Worm (Caenorhabditis elegans) whole organism, L4 larva: ENCODE data around the gene eak-3.
A peak's percentile ranks its signal among the peaks of the same experiment; 100 is the strongest.

Experiments used
- F10B5.3 ChIP-seq: sonication (generic microtip); optimal IDR thresholded peaks from 2 replicates; lab custom pipeline; 2016; ENCODE audit warnings: mild to moderate bottlenecking, missing genetic modification characterization, missing compliant biosample characterization
- F44E2.7 ChIP-seq: fragments of 200-800 bp; sonication (Bioruptor generic); IDR thresholded peaks from 2 replicates; pipeline ENCODE4 v2.1.2; 2022; ENCODE audit warnings: missing genetic modification characterization, missing compliant biosample characterization
- Y5F2A.4 ChIP-seq: fragments of 200-800 bp; sonication (Bioruptor generic); optimal IDR thresholded peaks from 2 replicates; lab custom pipeline; 2018; ENCODE audit warnings: mild to moderate bottlenecking, missing genetic modification characterization, missing compliant biosample characterization
- aha-1 ChIP-seq: fragments of 150-350 bp; peaks from one replicate; lab custom pipeline; 2014; ENCODE audit warnings: missing biosample characterization, missing genetic modification characterization
- aly-2 ChIP-seq: sonication (generic microtip); optimal IDR thresholded peaks from 2 replicates; lab custom pipeline; 2018; ENCODE audit warnings: missing biosample characterization, missing genetic modification characterization
- arid-1 ChIP-seq: fragments of 200-800 bp; sonication (Bioruptor generic); conservative IDR thresholded peaks from 2 replicates; pipeline ENCODE4 v1.3.6; 2022; ENCODE audit warnings: missing genetic modification reagents, missing genetic modification characterization, missing compliant biosample characterization
- attf-4 ChIP-seq: sonication (generic microtip); optimal IDR thresholded peaks from 3 replicates; lab custom pipeline; 2017; ENCODE audit warnings: missing biosample characterization, missing genetic modification characterization
- ceh-28 ChIP-seq: fragments of 150-350 bp; optimal IDR thresholded peaks from 2 replicates; lab custom pipeline; 2014; ENCODE audit warnings: missing biosample characterization, missing genetic modification reagents, missing genetic modification characterization
- ces-1 ChIP-seq: fragments of 150-350 bp; sonication (generic microtip); optimal IDR thresholded peaks from 4 replicates; lab custom pipeline; 2014; ENCODE audit warnings: missing biosample characterization, missing genetic modification reagents, missing genetic modification characterization
- ctbp-1 ChIP-seq: fragments of 200-800 bp; sonication (Bioruptor generic); IDR thresholded peaks from 2 replicates; pipeline ENCODE4 v1.3.6; 2022; ENCODE audit warnings: missing genetic modification reagents, missing genetic modification characterization, missing compliant biosample characterization
- dmd-9 ChIP-seq: fragments of 200-800 bp; sonication (Bioruptor generic); IDR thresholded peaks from 2 replicates; pipeline ENCODE4 v1.3.6; 2022; ENCODE audit warnings: missing genetic modification reagents, missing genetic modification characterization, missing compliant biosample characterization
- duxl-1 ChIP-seq: sonication (generic microtip); optimal IDR thresholded peaks from 2 replicates; lab custom pipeline; 2016; ENCODE audit warnings: mild to moderate bottlenecking, missing genetic modification characterization, moderate library complexity, missing compliant biosample characterization; ENCODE audit not compliant: poor library complexity
- dve-1 ChIP-seq: sonication (generic microtip); optimal IDR thresholded peaks from 2 replicates; lab custom pipeline; 2017; ENCODE audit warnings: antibody characterized with exemption, mild to moderate bottlenecking, missing genetic modification characterization, missing compliant biosample characterization; ENCODE audit not compliant: insufficient read depth
- egl-27 ChIP-seq: sonication (generic microtip); optimal IDR thresholded peaks from 3 replicates; lab custom pipeline; 2017; ENCODE audit warnings: missing biosample characterization, missing genetic modification reagents, missing genetic modification characterization
- egl-43 ChIP-seq: fragments of 200-800 bp; sonication (Bioruptor generic); IDR thresholded peaks from 2 replicates; pipeline ENCODE4 v1.3.6; 2022; ENCODE audit warnings: missing genetic modification reagents, missing genetic modification characterization, missing compliant biosample characterization
- hlh-30 ChIP-seq: sonication (generic microtip); optimal IDR thresholded peaks from 2 replicates; lab custom pipeline; 2017; ENCODE audit warnings: antibody characterized with exemption, mild to moderate bottlenecking, missing genetic modification characterization, missing compliant biosample characterization; ENCODE audit not compliant: insufficient read depth
- mep-1 ChIP-seq: fragments of 150-350 bp; sonication (generic microtip); optimal IDR thresholded peaks from 3 replicates; lab custom pipeline; 2014; ENCODE audit warnings: missing biosample characterization, missing genetic modification characterization
- nhr-102 ChIP-seq: sonication (generic microtip); optimal IDR thresholded peaks from 2 replicates; lab custom pipeline; 2016; ENCODE audit warnings: mild to moderate bottlenecking, missing genetic modification characterization, moderate library complexity, missing compliant biosample characterization
- nhr-28 ChIP-seq: fragments of 150-350 bp; optimal IDR thresholded peaks from 2 replicates; lab custom pipeline; 2014; ENCODE audit warnings: missing biosample characterization, missing genetic modification characterization
- nhr-6 ChIP-seq: fragments of 150-350 bp; optimal IDR thresholded peaks from 2 replicates; lab custom pipeline; 2014; ENCODE audit warnings: missing biosample characterization, missing genetic modification characterization
- nhr-76 ChIP-seq: fragments of 150-350 bp; optimal IDR thresholded peaks from 2 replicates; lab custom pipeline; 2014; ENCODE audit warnings: missing biosample characterization, missing genetic modification characterization
- rbr-2 ChIP-seq: sonication (generic microtip); optimal IDR thresholded peaks from 2 replicates; lab custom pipeline; 2016; ENCODE audit warnings: missing genotype, missing genetic modification characterization, missing compliant biosample characterization
- set-16 ChIP-seq: fragments of 200-800 bp; sonication (Bioruptor generic); IDR thresholded peaks from 2 replicates; pipeline ENCODE4 v1.3.6; 2022; ENCODE audit warnings: missing genetic modification reagents, missing genetic modification characterization, missing compliant biosample characterization
- skn-1 ChIP-seq: fragments of 150-350 bp; optimal IDR thresholded peaks from 2 replicates; lab custom pipeline; 2014; ENCODE audit warnings: missing biosample characterization, missing genetic modification characterization
- snpc-4 ChIP-seq: fragments of 150-350 bp; optimal IDR thresholded peaks from 2 replicates; lab custom pipeline; 2014; ENCODE audit warnings: missing biosample characterization, missing genetic modification characterization
- tag-97 ChIP-seq: fragments of 200-800 bp; sonication (Bioruptor generic); IDR thresholded peaks from 2 replicates; pipeline ENCODE4 v1.3.6; 2022; ENCODE audit warnings: missing genetic modification characterization, missing compliant biosample characterization
- unc-130 ChIP-seq: sonication (generic microtip); optimal IDR thresholded peaks from 2 replicates; lab custom pipeline; 2016; ENCODE audit warnings: missing genetic modification reagents, missing genetic modification characterization, missing compliant biosample characterization
- zag-1 ChIP-seq: fragments of 150-350 bp; optimal IDR thresholded peaks from 2 replicates; lab custom pipeline; 2014; ENCODE audit warnings: missing biosample characterization, missing genetic modification characterization
- ztf-7 ChIP-seq: fragments of 150-350 bp; optimal IDR thresholded peaks from 2 replicates; lab custom pipeline; 2014; ENCODE audit warnings: missing biosample characterization, missing genetic modification characterization

Gene eak-3

DNA sequence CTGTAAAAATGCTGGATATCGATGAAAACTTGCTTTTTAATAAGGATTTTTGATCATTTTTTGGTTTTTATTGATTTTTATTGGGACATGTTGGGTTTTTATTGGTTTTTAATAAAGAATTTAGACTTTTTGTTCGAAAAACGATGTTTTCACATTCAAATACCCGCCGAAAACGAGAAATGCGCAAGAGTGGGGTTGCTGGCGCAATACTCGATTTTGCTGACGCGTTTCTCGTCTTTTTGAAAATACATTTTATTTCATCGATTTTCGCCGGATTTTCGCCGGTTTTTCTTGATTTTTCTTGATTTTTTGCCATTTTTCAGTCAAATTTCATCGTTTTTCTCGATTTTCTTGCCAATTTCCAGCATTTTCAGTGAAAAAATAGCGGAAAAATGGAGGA is 33.6 kb downstream of the eak-3 start, which contains the start of gene smr-1 (continued):
- TF ChIP-seq zag-1 (tag; lab: Kevin White, UChicago) (no peak), hlh-30 (tag; lab: Kevin White, UChicago) (peak; percentile 29)

DNA sequence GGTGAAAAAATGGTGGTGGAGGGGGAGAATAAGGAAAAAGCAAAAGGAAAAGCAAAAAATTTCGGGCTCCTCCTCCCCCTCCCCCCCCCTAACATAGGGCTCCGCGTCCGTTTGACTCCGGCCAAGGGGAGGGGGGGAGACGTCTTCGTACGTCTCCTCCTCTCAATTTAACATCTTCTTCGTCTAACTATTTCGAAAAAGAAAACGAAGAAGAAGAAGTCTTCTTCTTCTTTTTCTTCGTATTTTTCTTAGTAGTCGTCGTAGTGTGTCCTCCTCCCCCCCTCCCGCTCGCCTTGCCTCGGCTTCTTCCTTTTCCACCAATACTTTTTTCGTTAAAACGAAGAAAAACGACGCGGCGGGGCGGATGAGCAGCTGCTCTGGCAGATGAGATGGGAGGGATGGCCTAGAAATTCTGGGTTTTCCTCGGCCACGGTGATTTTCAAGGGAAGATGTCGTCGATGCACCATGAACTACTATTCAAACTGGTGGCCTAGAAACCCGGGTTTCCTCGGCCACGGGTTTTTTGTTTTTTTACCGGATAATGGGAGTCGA is 39.5 kb downstream of the eak-3 start:
- TF ChIP-seq F44E2.7 (GFP tag; lab: Robert Waterston, UW) (no peak), set-16 (GFP tag; lab: Robert Waterston, UW) (peak; percentile 59), nhr-28 (tag; lab: Kevin White, UChicago) (no peak), mep-1 (peak; percentile 51), rbr-2 (tag; lab: Kevin White, UChicago) (peak; percentile 22), aha-1 (no peak), unc-130 (GFP tag; lab: Kevin White, UChicago) (no peak), dve-1 (no peak), ctbp-1 (0 out of 2 replicates have a peak, but pooled peaks have one; percentile 29), nhr-102 (tag; lab: Kevin White, UChicago) (no peak)

DNA sequence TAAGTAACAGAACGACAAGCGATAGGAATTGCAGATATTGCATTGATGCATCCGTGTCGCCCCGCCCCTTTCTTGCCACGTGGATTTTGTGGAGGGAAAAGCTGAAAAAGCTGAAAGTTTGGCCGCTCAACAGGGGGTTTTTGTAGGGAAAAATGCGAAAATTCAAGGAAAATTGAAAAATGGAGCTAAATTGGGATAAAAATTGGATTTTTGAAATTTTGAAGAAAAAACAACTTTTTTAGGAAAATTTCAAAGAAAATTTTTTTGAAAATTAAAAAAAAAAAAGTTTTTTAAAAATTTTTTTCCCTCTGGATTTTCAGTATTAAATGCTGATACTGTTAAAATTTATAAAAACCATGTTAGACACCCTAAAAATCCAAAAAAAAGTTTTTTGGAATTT is 40.4 kb downstream of the eak-3 start, which contains the start of gene lgc-46:
Gene lgc-46 (minus strand): TSS at position 101 of the 400 bp plus-strand sequence.
- TF ChIP-seq Y5F2A.4 (GFP tag; lab: Kevin White, UChicago), result no peak
- no peak for TF ChIP-seq tag-97 (GFP tag; lab: Robert Waterston, UW)
- TF ChIP-seq aly-2 (tag; lab: Kevin White, UChicago), result no peak
- no peak for TF ChIP-seq attf-4
- no peak for TF ChIP-seq arid-1 (GFP tag; lab: Robert Waterston, UW)
- TF ChIP-seq egl-27 (tag; lab: Kevin White, UChicago), result no peak
- TF ChIP-seq F10B5.3, result no peak
- no peak for TF ChIP-seq skn-1
- no peak for TF ChIP-seq snpc-4 (tag; lab: Kevin White, UChicago)

DNA sequence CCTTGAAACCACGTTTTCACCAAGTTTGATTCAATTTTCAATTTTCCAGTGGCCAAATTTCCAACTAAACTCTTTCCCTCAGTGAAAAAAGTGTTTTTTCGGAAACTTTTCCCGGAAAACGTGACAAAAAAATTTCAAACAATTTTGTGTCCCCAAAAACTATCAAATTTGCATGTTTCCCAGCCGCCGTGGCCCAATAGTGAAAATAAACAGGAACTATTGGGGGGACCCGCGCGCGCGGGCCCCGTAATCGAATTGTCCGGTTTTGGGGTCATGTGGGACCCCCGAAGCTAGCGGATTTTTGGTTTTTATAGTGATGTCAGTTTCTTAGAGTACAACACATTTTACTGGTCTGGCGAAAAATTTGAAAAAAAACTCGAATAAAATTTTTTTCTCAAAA is 44.8 kb downstream of the eak-3 start:
- TF ChIP-seq ces-1 (GFP tag; lab: Kevin White, UChicago), result peak; percentile 22
- no peak for TF ChIP-seq dve-1
- 0 out of 2 replicates have a peak, but pooled peaks have one; percentile 45 for TF ChIP-seq ctbp-1

DNA sequence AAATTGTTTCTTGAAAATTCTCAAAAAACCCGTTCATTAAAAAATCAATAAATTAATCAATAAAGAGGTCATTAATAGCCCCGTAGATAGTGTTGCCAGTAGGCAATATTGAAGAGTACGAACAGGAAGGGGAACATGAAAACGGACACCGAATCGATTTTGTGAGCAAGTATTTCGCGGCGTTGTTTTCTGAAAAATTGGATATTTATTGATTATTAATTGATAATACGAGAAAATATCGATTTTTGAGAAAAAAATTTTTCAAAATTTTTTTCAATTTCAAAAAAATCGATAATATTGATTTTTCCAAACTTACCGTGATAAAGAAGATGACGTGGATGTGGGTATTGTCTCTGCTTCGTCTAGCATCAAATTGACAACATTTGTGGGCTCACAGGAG is 50.9 kb downstream of the eak-3 start:
- TF ChIP-seq nhr-76 (tag; lab: Kevin White, UChicago) (no peak), ztf-7 (tag; lab: Kevin White, UChicago) (no peak), egl-43 (GFP tag; lab: Robert Waterston, UW) (no peak), ceh-28 (peak; percentile 79), dmd-9 (GFP tag; lab: Robert Waterston, UW) (no peak), duxl-1 (tag; lab: Kevin White, UChicago) (no peak), nhr-6 (no peak)
